Worm (Caenorhabditis elegans): ENCODE data around the gene C25H3.7.

The C25H3.7 gene

DNA sequence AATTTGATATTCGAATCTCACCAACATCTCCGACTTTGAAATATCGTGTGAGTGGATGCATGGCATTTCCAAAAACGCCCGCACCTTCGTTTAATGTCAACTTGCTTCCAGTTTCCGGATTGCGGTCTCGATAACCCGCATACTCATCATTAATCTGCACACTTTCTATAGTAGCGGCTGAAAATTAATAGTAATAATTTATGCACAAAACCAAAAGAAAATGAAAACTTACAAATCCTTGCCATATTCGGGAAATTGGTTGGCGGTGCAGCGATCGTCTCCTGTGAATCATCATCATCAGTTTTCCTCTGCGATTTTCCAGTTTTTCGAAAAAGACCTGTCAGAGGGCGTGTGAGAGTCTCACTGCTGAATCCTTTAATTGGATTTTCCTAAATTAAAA, 8.6 kb downstream of the C25H3.7 start:
- TF ChIP-seq nhr-12 (tag; optimal IDR thresholded peaks at IDR 0.05): no peak
- no peak for TF ChIP-seq tbx-8 (GFP tag; optimal IDR thresholded peaks at IDR 0.05)
- no peak for TF ChIP-seq lin-32 (GFP tag; optimal IDR thresholded peaks at IDR 0.05)
- no peak for TF ChIP-seq elt-3 (tag; optimal IDR thresholded peaks at IDR 0.05)

DNA sequence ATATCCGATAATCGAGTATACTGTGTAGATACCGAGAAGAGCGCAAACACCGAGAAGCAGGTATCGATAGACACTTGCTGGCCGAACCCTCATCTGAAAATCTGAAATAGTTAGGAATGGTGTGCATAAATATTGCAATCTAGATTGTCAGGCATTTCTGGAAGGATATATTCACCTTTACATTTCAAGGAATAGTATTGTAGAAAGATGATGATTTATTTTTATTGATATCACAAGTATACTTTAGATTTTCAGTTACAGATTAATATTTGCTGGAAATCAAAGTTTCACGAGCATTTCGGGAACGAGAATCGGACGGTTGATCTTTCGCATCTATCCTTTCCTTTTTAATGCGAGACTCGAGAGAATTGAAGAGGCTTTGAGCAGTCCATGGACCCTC, 9.1 kb downstream of the C25H3.7 start, which contains the start of gene fut-3:
Gene fut-3 (minus strand): TSS at position 101 of the 400 bp plus-strand sequence.
- no peak for TF ChIP-seq sptf-1 (tag; optimal IDR thresholded peaks at IDR 0.05)
- TF ChIP-seq hlh-1 (tag; optimal IDR thresholded peaks at IDR 0.05): no peak
- no peak for TF ChIP-seq nhr-12 (tag; optimal IDR thresholded peaks at IDR 0.05)
- TF ChIP-seq unc-62 (GFP tag; optimal IDR thresholded peaks at IDR 0.05): no peak
- no peak for TF ChIP-seq nhr-76 (tag; optimal IDR thresholded peaks at IDR 0.05)
- no peak for TF ChIP-seq bed-3 (GFP tag; optimal IDR thresholded peaks at IDR 0.05)
- TF ChIP-seq lsy-2 (tag; optimal IDR thresholded peaks at IDR 0.05): no peak
- TF ChIP-seq M03D4.4 (tag; optimal IDR thresholded peaks at IDR 0.05): no peak
- no peak for TF ChIP-seq ces-1 (GFP tag; optimal IDR thresholded peaks at IDR 0.05)
- TF ChIP-seq tbx-8 (GFP tag; optimal IDR thresholded peaks at IDR 0.05): no peak
- no peak for TF ChIP-seq elt-1 (tag; optimal IDR thresholded peaks at IDR 0.05; ENCODE audit: borderline replicate concordance, insufficient read depth)
- no peak for TF ChIP-seq unc-120 (tag; optimal IDR thresholded peaks at IDR 0.05; ENCODE audit: poor library complexity, severe bottlenecking)

ce11 chrII:5654215-5654614, 14.5 kb downstream of the C25H3.7 start, which contains the start of gene F59E12.1:
F59E12.1 (plus strand) TSS chrII:5654515.
- TF ChIP-seq flh-1 (GFP tag; optimal IDR thresholded peaks at IDR 0.05) (no peak), elt-1 (tag; optimal IDR thresholded peaks at IDR 0.05; ENCODE audit: borderline replicate concordance, insufficient read depth) (no peak), M03D4.4 (tag; optimal IDR thresholded peaks at IDR 0.05) (no peak)

DNA sequence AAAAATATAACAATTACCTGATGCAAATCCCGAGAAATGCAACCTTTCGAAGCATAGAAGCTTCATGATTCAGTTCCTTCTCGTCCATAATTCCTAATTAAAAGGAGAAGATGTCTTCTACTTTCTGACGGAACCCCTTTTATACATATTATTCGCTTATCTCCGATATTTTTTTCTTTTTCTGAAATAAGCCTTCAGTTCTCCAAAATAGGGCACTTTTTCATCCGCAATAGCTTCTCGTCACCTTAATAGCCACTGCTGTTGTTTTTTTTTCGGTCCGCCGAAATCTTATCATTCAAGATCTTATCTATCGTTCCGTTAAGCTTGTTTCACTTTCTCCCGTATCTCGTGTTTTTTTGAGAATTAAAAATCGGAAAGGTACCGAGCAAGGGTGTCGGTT, 16.4 kb downstream of the C25H3.7 start, which contains the start of gene bli-2:
Gene bli-2 (minus strand): TSS at position 101 of the 400 bp plus-strand sequence.
- TF ChIP-seq bed-3 (GFP tag; optimal IDR thresholded peaks at IDR 0.05): no peak
- no peak for TF ChIP-seq ham-2 (GFP tag; optimal IDR thresholded peaks at IDR 0.05)
- TF ChIP-seq elt-1 (tag; optimal IDR thresholded peaks at IDR 0.05; ENCODE audit: borderline replicate concordance, insufficient read depth): no peak

DNA sequence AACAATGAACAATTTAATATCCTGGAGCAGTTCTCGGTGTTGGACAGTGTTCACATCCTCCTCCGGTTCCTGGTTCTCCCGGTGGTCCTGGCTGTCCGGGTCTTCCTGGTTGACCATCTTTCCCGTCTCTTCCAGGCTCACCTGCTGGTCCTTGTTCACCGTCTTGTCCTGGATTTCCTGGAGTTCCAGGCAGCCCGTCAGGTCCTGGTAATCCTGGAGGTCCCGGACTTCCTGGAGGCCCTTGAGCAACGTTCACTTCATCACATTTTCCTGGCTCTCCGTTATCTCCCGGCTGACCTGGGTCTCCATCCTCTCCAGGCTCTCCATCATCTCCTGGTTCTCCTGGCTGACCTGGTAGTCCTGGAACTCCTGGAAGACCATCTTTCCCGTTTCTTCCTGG, 17.3 kb downstream of the C25H3.7 start:
- TF ChIP-seq ceh-83 (GFP tag; optimal IDR thresholded peaks at IDR 0.05) (no peak), ceh-39 (tag; optimal IDR thresholded peaks at IDR 0.05) (no peak), bed-3 (GFP tag; optimal IDR thresholded peaks at IDR 0.05) (no peak), M03D4.4 (tag; optimal IDR thresholded peaks at IDR 0.05) (no peak), zip-8 (tag; optimal IDR thresholded peaks at IDR 0.05) (no peak), nhr-12 (tag; optimal IDR thresholded peaks at IDR 0.05) (no peak), blmp-1 (tag; optimal IDR thresholded peaks at IDR 0.05) (no peak), ceh-43 (GFP tag; optimal IDR thresholded peaks at IDR 0.05) (no peak), ztf-11 (tag; optimal IDR thresholded peaks at IDR 0.05) (no peak), tbx-8 (GFP tag; optimal IDR thresholded peaks at IDR 0.05) (no peak), unc-62 (GFP tag; optimal IDR thresholded peaks at IDR 0.05) (no peak), nhr-76 (tag; optimal IDR thresholded peaks at IDR 0.05) (no peak), hlh-1 (tag; optimal IDR thresholded peaks at IDR 0.05) (no peak), unc-120 (tag; optimal IDR thresholded peaks at IDR 0.05; ENCODE audit: poor library complexity, severe bottlenecking) (no peak), mls-2 (tag; optimal IDR thresholded peaks at IDR 0.05) (no peak), sem-2 (GFP tag; optimal IDR thresholded peaks at IDR 0.05) (no peak), pha-4 (tag; optimal IDR thresholded peaks at IDR 0.05) (no peak), sptf-1 (tag; optimal IDR thresholded peaks at IDR 0.05) (no peak), nhr-28 (tag; optimal IDR thresholded peaks at IDR 0.05) (no peak)

DNA sequence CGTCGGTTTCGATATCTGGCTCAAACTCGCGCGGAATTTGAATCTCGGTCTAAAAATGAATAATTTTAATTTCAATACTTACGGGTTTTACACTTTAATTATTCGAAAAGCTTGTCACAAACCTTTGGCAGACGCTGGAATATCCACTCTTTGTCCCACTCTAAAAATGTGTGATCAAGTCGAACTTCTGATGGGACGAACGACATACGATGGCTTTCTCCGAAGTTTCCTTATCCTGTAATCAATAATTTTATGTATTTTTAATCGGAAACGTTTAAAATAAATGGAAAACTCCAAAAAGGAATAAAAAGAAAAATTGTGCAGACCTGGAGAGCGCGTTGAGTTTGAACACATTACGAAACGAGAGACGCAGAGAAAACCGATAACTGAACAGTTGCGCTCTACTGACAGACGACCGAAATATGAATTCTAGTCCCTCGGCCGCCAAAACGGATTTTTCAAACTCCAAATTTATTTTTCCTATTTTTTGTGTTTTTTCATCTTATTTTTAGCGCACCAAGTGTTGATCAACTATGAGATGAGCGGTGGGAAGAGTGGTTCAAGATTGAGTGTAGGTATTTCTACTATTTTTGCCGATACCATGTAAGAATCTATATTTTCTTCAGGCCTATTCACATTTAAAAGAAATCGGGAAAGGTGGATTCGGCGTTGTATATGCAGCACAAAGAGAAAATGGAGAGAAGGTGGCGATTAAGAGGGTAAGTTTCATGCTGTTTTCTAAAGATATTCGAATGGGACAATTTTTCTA, 19.3 kb downstream of the C25H3.7 start, which contains the start of the genes sam-4, F59E12.17 and zyg-1:
Gene sam-4 (minus strand): TSS at position 51 of the 769 bp plus-strand sequence.
Gene F59E12.17 (minus strand): TSS at position 235 of the 769 bp plus-strand sequence.
Gene zyg-1 (plus strand): TSS at position 513 of the 769 bp plus-strand sequence.
- TF ChIP-seq lsy-2 (tag; optimal IDR thresholded peaks at IDR 0.05) (peak; percentile 80), hlh-1 (tag; optimal IDR thresholded peaks at IDR 0.05) (peak; percentile 76), ceh-83 (GFP tag; optimal IDR thresholded peaks at IDR 0.05) (no peak), nhr-237 (tag; optimal IDR thresholded peaks at IDR 0.05) (peak; percentile 40), sem-2 (GFP tag; optimal IDR thresholded peaks at IDR 0.05) (no peak), nhr-2 (tag; optimal IDR thresholded peaks at IDR 0.05) (peak; percentile 23), nhr-12 (tag; optimal IDR thresholded peaks at IDR 0.05) (no peak), unc-62 (GFP tag; optimal IDR thresholded peaks at IDR 0.05) (peak; percentile 1), nhr-76 (tag; optimal IDR thresholded peaks at IDR 0.05) (no peak), lin-13 (tag; optimal IDR thresholded peaks at IDR 0.05) (peak; percentile 6), sptf-1 (tag; optimal IDR thresholded peaks at IDR 0.05) (peak; percentile 32), bed-3 (GFP tag; optimal IDR thresholded peaks at IDR 0.05) (no peak), ceh-39 (tag; optimal IDR thresholded peaks at IDR 0.05) (peak; percentile 96), mep-1 (tag; optimal IDR thresholded peaks at IDR 0.05) (peak; percentile 88), pha-4 (tag; optimal IDR thresholded peaks at IDR 0.05) (peak; percentile 28)

Measured in whole organism, mixed stage, embryonic.